Fruit fly (Drosophila melanogaster): ENCODE measurements around the gene rump.

DNA sequence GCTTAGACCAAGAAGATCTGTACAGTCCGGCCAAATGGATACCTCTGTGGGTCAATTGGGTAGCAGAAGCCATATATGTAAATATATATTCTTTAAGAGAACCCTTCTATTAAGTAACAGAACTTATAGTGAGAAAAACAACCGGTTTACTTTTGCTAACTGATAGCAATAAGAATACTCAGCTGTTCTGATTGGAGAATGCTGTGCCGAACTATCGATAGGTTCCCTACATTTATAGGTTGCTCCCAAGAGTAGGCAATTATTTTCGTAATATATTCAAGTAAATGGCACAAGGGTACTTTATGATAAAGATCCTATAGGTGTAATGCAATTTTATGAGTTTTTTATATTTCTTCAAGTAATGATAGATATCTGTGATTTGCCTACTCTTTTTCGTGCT, 53.8 kb downstream of the rump start, which contains the start of gene GstZ1:
- TF ChIP-seq CG8478 (optimal IDR thresholded peaks at IDR 0.05): no peak
- no peak for TF ChIP-seq CTCF (optimal IDR thresholded peaks at IDR 0.05)

Measured in S2 (cell line).